Worm (Caenorhabditis elegans): Measurements from ENCODE around the gene ZK945.6.

DNA sequence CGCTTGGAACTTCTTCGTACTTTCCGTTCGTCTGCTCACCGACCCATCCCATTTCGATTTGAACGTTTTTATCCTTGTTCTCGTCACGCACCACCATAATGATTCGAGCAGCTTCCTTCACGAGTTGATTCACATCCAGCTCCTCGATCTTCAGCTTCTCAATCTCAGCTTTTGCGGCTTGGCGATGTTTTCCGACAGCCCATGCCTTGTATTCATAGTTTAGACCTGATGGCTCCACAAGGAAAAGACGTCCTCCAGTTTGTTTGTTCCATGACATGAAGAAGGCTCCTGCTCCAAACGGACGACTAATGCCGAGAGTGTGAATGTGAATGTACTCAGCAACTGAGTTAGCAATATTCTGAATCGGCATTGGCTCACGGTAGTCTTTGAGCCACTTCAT, 7.7 kb downstream of the ZK945.6 start:
- TF ChIP-seq nhr-28 (tag; optimal IDR thresholded peaks at IDR 0.05) (no peak), ceh-28 (tag; optimal IDR thresholded peaks at IDR 0.05) (no peak), nhr-11 (tag; optimal IDR thresholded peaks at IDR 0.05) (no peak), nhr-111 (GFP tag; optimal IDR thresholded peaks at IDR 0.05) (no peak), unc-62 (GFP tag; optimal IDR thresholded peaks at IDR 0.05 in 1 of 2) (no peak), unc-62 (tag; optimal IDR thresholded peaks at IDR 0.05) (no peak), skn-1 (tag; optimal IDR thresholded peaks at IDR 0.05) (no peak), ceh-62 (tag; optimal IDR thresholded peaks at IDR 0.05) (no peak), aly-2 (tag; optimal IDR thresholded peaks at IDR 0.05) (no peak)

Measured in whole organism, L4 larva.